Worm (Caenorhabditis elegans): ENCODE results near the gene clec-179.

ce11 chrIV:7147722-7148121, 36.8 kb downstream of the clec-179 start:
- TF ChIP-seq B0336.3 (GFP tag; IDR thresholded peaks at IDR 0.05) (no peak), Y53G8AR.9 (GFP tag; conservative IDR thresholded peaks at IDR 0.05) (no peak)
